Worm (Caenorhabditis elegans) whole organism, young adult: Measurements from ENCODE around the gene Y105C5B.8.
A peak's percentile ranks its signal among the peaks of the same experiment; 100 is the strongest.

ENCODE experiments used
- B0019.2 ChIP-seq: fragments of 200-800 bp; sonication (Bioruptor generic); conservative IDR thresholded peaks from 2 replicates; pipeline ENCODE4 v1.3.6; 2022; ENCODE audit warnings: missing genetic modification reagents, missing genetic modification characterization, missing compliant biosample characterization
- B0336.3 ChIP-seq: fragments of 200-800 bp; sonication (Bioruptor generic); IDR thresholded peaks from 2 replicates; pipeline ENCODE4 v1.3.6; 2022; ENCODE audit warnings: missing genetic modification characterization, missing compliant biosample characterization
- C06A6.2 ChIP-seq: fragments of 200-800 bp; sonication (Bioruptor generic); conservative IDR thresholded peaks from 2 replicates; pipeline ENCODE4 v1.3.6; 2022; ENCODE audit warnings: missing genetic modification characterization, missing compliant biosample characterization
- D2030.7 ChIP-seq: fragments of 200-800 bp; sonication (Bioruptor generic); IDR thresholded peaks from 2 replicates; pipeline ENCODE4 v1.3.6; 2022; ENCODE audit warnings: missing genetic modification reagents, missing genetic modification characterization, missing compliant biosample characterization
- F33H1.4 ChIP-seq: fragments of 200-800 bp; sonication (Bioruptor generic); IDR thresholded peaks from 2 replicates; pipeline ENCODE4 v1.3.6; 2022; ENCODE audit warnings: missing genetic modification reagents, missing genetic modification characterization, missing compliant biosample characterization
- F55B11.4 ChIP-seq: sonication (generic microtip); optimal IDR thresholded peaks from 2 replicates; lab custom pipeline; 2016; ENCODE audit warnings: missing compliant biosample characterization, missing genetic modification characterization, borderline replicate concordance; ENCODE audit not compliant: insufficient read depth
- F57A8.1 ChIP-seq: fragments of 200-800 bp; sonication (Bioruptor generic); optimal IDR thresholded peaks from 2 replicates; lab custom pipeline; 2018; ENCODE audit warnings: mild to moderate bottlenecking, missing genetic modification characterization, moderate library complexity, missing compliant biosample characterization
- K12H6.12 ChIP-seq: fragments of 200-800 bp; sonication (Bioruptor generic); optimal IDR thresholded peaks from 2 replicates; lab custom pipeline; 2018; ENCODE audit warnings: mild to moderate bottlenecking, missing genetic modification characterization, missing compliant biosample characterization
- Y56A3A.18 ChIP-seq: fragments of 200-800 bp; sonication (Bioruptor generic); IDR thresholded peaks from 2 replicates; pipeline ENCODE4 v1.3.6; 2022; ENCODE audit warnings: missing genetic modification reagents, missing genetic modification characterization, missing compliant biosample characterization
- Y95B8A.8 ChIP-seq: fragments of 200-800 bp; sonication (Bioruptor generic); IDR thresholded peaks from 2 replicates; pipeline ENCODE4 v1.3.6; 2022; ENCODE audit warnings: missing genetic modification reagents, missing genetic modification characterization, missing compliant biosample characterization
- ZK185.1 ChIP-seq: sonication (generic microtip); optimal IDR thresholded peaks from 2 replicates; lab custom pipeline; 2016; ENCODE audit warnings: mild to moderate bottlenecking, missing genetic modification characterization, missing compliant biosample characterization; ENCODE audit not compliant: poor library complexity, severe bottlenecking
- attf-3 ChIP-seq: fragments of 200-800 bp; sonication (Bioruptor generic); conservative IDR thresholded peaks from 2 replicates; pipeline ENCODE4 v1.3.6; 2022; ENCODE audit warnings: missing genetic modification reagents, missing genetic modification characterization, missing compliant biosample characterization
- attf-5 ChIP-seq: fragments of 200-800 bp; sonication (Bioruptor generic); optimal IDR thresholded peaks from 2 replicates; lab custom pipeline; 2018; ENCODE audit warnings: mild to moderate bottlenecking, missing genetic modification characterization, missing compliant biosample characterization
- ccch-3 ChIP-seq: fragments of 200-800 bp; sonication (Bioruptor generic); optimal IDR thresholded peaks from 2 replicates; lab custom pipeline; 2018; ENCODE audit warnings: mild to moderate bottlenecking, missing genetic modification characterization, missing compliant biosample characterization
- ceh-100 ChIP-seq: fragments of 200-800 bp; sonication (Bioruptor generic); IDR thresholded peaks from 2 replicates; pipeline ENCODE4 v1.3.6; 2022; ENCODE audit warnings: missing genetic modification reagents, missing genetic modification characterization, missing compliant biosample characterization
- ceh-27 ChIP-seq: fragments of 200-800 bp; sonication (Bioruptor generic); optimal IDR thresholded peaks from 2 replicates; lab custom pipeline; 2018; ENCODE audit warnings: mild to moderate bottlenecking, missing genetic modification characterization, moderate library complexity, missing compliant biosample characterization
- ceh-58 ChIP-seq: fragments of 200-800 bp; sonication (Bioruptor generic); IDR thresholded peaks from 2 replicates; pipeline ENCODE4 v1.3.6; 2022; ENCODE audit warnings: missing genetic modification characterization, missing compliant biosample characterization
- ceh-79 ChIP-seq: sonication (generic microtip); optimal IDR thresholded peaks from 2 replicates; lab custom pipeline; 2017; ENCODE audit warnings: mild to moderate bottlenecking, missing genetic modification characterization, missing compliant biosample characterization
- chd-7 ChIP-seq: sonication (generic microtip); optimal IDR thresholded peaks from 2 replicates; lab custom pipeline; 2016; ENCODE audit warnings: mild to moderate bottlenecking, missing genetic modification characterization, moderate library complexity, missing compliant biosample characterization
- dox-1 ChIP-seq: fragments of 200-800 bp; sonication (Bioruptor generic); IDR thresholded peaks from 2 replicates; pipeline ENCODE4 v1.3.6; 2022; ENCODE audit warnings: missing genetic modification reagents, missing genetic modification characterization, missing compliant biosample characterization
- dpff-1 ChIP-seq: sonication (generic microtip); optimal IDR thresholded peaks from 2 replicates; lab custom pipeline; 2017; ENCODE audit warnings: mild to moderate bottlenecking, missing genetic modification characterization, missing compliant biosample characterization
- dpl-1 ChIP-seq: fragments of 150-350 bp; optimal IDR thresholded peaks from 2 replicates; lab custom pipeline; 2014; ENCODE audit warnings: missing biosample characterization, missing genetic modification reagents, missing genetic modification characterization
- egl-18 ChIP-seq: fragments of 200-800 bp; sonication (Bioruptor generic); IDR thresholded peaks from 2 replicates; pipeline ENCODE4 v1.3.6; 2022; ENCODE audit warnings: missing genetic modification reagents, missing genetic modification characterization, missing compliant biosample characterization
- gei-17 ChIP-seq: fragments of 200-800 bp; sonication (Bioruptor generic); optimal IDR thresholded peaks from 2 replicates; lab custom pipeline; 2018; ENCODE audit warnings: mild to moderate bottlenecking, missing genetic modification characterization, missing compliant biosample characterization
- him-1 ChIP-seq: sonication (generic microtip); optimal IDR thresholded peaks from 2 replicates; lab custom pipeline; 2016; ENCODE audit warnings: missing genotype, missing genetic modification reagents, missing genetic modification characterization, missing compliant biosample characterization
- hlh-12 ChIP-seq: sonication (generic microtip); optimal IDR thresholded peaks from 2 replicates; lab custom pipeline; 2016; ENCODE audit warnings: missing genetic modification characterization, missing compliant biosample characterization
- hrde-1 ChIP-seq: sonication (generic microtip); optimal IDR thresholded peaks from 2 replicates; lab custom pipeline; 2016; ENCODE audit warnings: missing genetic modification characterization, mild to moderate bottlenecking, missing compliant biosample characterization, moderate library complexity, missing genotype, missing genetic modification reagents, borderline replicate concordance
- lag-1 ChIP-seq: fragments of 200-800 bp; sonication (Bioruptor generic); IDR thresholded peaks from 2 replicates; pipeline ENCODE4 v1.3.6; 2022; ENCODE audit warnings: missing genetic modification reagents, missing genetic modification characterization, missing compliant biosample characterization
- let-526 ChIP-seq: fragments of 200-800 bp; sonication (Bioruptor generic); IDR thresholded peaks from 2 replicates; pipeline ENCODE4 v1.3.6; 2022; ENCODE audit warnings: missing genetic modification reagents, missing genetic modification characterization, missing compliant biosample characterization
- lin-26 ChIP-seq: fragments of 200-800 bp; sonication (Bioruptor generic); IDR thresholded peaks from 2 replicates; pipeline ENCODE4 v1.3.6; 2022; ENCODE audit warnings: missing genetic modification reagents, missing genetic modification characterization, missing compliant biosample characterization
- lin-40 ChIP-seq: sonication (generic microtip); optimal IDR thresholded peaks from 2 replicates; lab custom pipeline; 2016; ENCODE audit warnings: missing genetic modification characterization, mild to moderate bottlenecking, missing compliant biosample characterization, missing genotype, missing genetic modification reagents
- lin-54 ChIP-seq: fragments of 200-800 bp; sonication (Bioruptor generic); optimal IDR thresholded peaks from 2 replicates; lab custom pipeline; 2018; ENCODE audit warnings: mild to moderate bottlenecking, missing genetic modification characterization, missing compliant biosample characterization
- lir-1 ChIP-seq: fragments of 200-800 bp; sonication (Bioruptor generic); conservative IDR thresholded peaks from 2 replicates; pipeline ENCODE4 v1.3.6; 2022; ENCODE audit warnings: missing genetic modification reagents, missing genetic modification characterization, missing compliant biosample characterization
- madf-10 ChIP-seq: sonication (generic microtip); optimal IDR thresholded peaks from 2 replicates; lab custom pipeline; 2016; ENCODE audit warnings: mild to moderate bottlenecking, missing genetic modification characterization, missing compliant biosample characterization
- mel-28 ChIP-seq: sonication (generic microtip); optimal IDR thresholded peaks from 2 replicates; lab custom pipeline; 2016; ENCODE audit warnings: borderline replicate concordance, mild to moderate bottlenecking, missing genetic modification characterization, missing compliant biosample characterization
- mes-4 ChIP-seq: sonication (generic microtip); optimal IDR thresholded peaks from 2 replicates; lab custom pipeline; 2016; ENCODE audit warnings: missing genotype, missing genetic modification characterization, missing compliant biosample characterization
- nhr-179 ChIP-seq: sonication (generic microtip); optimal IDR thresholded peaks from 2 replicates; lab custom pipeline; 2016; ENCODE audit warnings: mild to moderate bottlenecking, missing genetic modification characterization, missing compliant biosample characterization
- pbrm-1 ChIP-seq: fragments of 200-800 bp; sonication (Bioruptor generic); IDR thresholded peaks from 2 replicates; pipeline ENCODE4 v1.3.6; 2022; ENCODE audit warnings: missing genetic modification reagents, missing genetic modification characterization, missing compliant biosample characterization
- rpc-1 ChIP-seq, 2 experiments: fragments of 150-350 bp in 1 of 2; sonication (generic microtip) in 1 of 2; optimal IDR thresholded peaks; 2 replicates each; lab custom pipeline; 2014 to 2018; ENCODE audit warnings: missing biosample characterization in 1 of 2, missing genetic modification characterization in 1 of 2, missing genetic modification reagents in 1 of 2, missing genotype in 1 of 2
- sdz-38 ChIP-seq: sonication (generic microtip); optimal IDR thresholded peaks from 2 replicates; lab custom pipeline; 2016; ENCODE audit warnings: missing genotype, missing genetic modification characterization, missing compliant biosample characterization
- snpc-4 ChIP-seq, 5 experiments: fragments of 150-350 bp in 1 of 5; sonication (generic microtip) in 4 of 5; optimal IDR thresholded peaks; 2 replicates each; lab custom pipeline; 2014 to 2018; ENCODE audit warnings: missing genetic modification characterization in 5 of 5, missing biosample characterization in 3 of 5, antibody characterized with exemption in 2 of 5, mild to moderate bottlenecking in 2 of 5, missing compliant biosample characterization in 2 of 5, missing genotype in 2 of 5, moderate library complexity in 2 of 5, missing genetic modification reagents in 1 of 5
- unc-62 ChIP-seq: fragments of 150-350 bp; optimal IDR thresholded peaks from 2 replicates; lab custom pipeline; 2014; ENCODE audit warnings: missing biosample characterization, missing genetic modification reagents, missing genetic modification characterization
- zfh-2 ChIP-seq: fragments of 200-800 bp; sonication (Bioruptor generic); conservative IDR thresholded peaks from 2 replicates; pipeline ENCODE4 v1.3.6; 2022; ENCODE audit warnings: missing genetic modification reagents, missing genetic modification characterization, missing compliant biosample characterization
- zim-3 ChIP-seq: sonication (generic microtip); optimal IDR thresholded peaks from 2 replicates; lab custom pipeline; 2017; ENCODE audit warnings: mild to moderate bottlenecking, missing genetic modification characterization, moderate library complexity, missing compliant biosample characterization
- ztf-18 ChIP-seq: sonication (generic microtip); optimal IDR thresholded peaks from 2 replicates; lab custom pipeline; 2016; ENCODE audit warnings: missing genotype, mild to moderate bottlenecking, missing genetic modification characterization, missing compliant biosample characterization
- ztf-25 ChIP-seq: fragments of 200-800 bp; sonication (Bioruptor generic); IDR thresholded peaks from 2 replicates; pipeline ENCODE4 v1.3.6; 2022; ENCODE audit warnings: missing genetic modification reagents, missing genetic modification characterization, missing compliant biosample characterization
- ztf-26 ChIP-seq: sonication (generic microtip); optimal IDR thresholded peaks from 2 replicates; lab custom pipeline; 2017; ENCODE audit warnings: missing genetic modification characterization, missing compliant biosample characterization
- ztf-28 ChIP-seq: fragments of 200-800 bp; sonication (Bioruptor generic); IDR thresholded peaks from 2 replicates; pipeline ENCODE4 v1.3.6; 2022; ENCODE audit warnings: missing genetic modification reagents, missing genetic modification characterization, missing compliant biosample characterization

Y105C5B.8 gene

DNA sequence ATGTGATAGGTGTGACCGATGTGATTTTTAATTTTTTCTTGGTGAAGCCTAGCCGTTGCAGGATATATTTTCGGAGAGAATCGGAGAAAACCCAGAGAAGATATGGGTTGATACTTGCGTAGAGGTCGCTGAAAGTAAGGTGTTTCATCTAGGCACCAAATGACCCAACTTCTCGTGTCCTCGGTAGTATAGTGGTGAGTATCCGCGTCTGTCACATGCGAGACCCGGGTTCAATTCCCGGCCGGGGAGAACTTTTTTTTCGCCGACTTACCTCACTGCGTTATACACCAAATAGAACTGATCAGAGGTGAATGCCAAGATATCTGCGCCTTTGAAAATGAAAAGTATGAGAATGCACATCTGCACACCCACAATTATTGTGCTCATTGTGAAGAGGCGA, 5.2 kb upstream of the Y105C5B.8 start (continued):
- TF ChIP-seq Y56A3A.18 (GFP tag; lab: Robert Waterston, UW), result no peak
- no peak for TF ChIP-seq F33H1.4 (GFP tag; lab: Robert Waterston, UW)
- 0 out of 2 replicates have a peak, but pooled peaks have one; percentile 60 for TF ChIP-seq ztf-25 (GFP tag; lab: Robert Waterston, UW)
- TF ChIP-seq pbrm-1, result peak; percentile 64
- peak; percentile 82 for TF ChIP-seq ztf-18 (tag; lab: Kevin White, UChicago)
- no peak for TF ChIP-seq attf-3 (GFP tag; lab: Robert Waterston, UW)
- TF ChIP-seq ZK185.1 (tag; lab: Kevin White, UChicago), result peak; percentile 76
- no peak; the same call in 1 of the 2 replicates for TF ChIP-seq zfh-2 (GFP tag; lab: Robert Waterston, UW)
- peak; percentile 50 for TF ChIP-seq D2030.7
- TF ChIP-seq lin-40 (tag; lab: Kevin White, UChicago), result peak; percentile 24
- no peak for TF ChIP-seq F55B11.4 (tag; lab: Kevin White, UChicago)
- no peak for TF ChIP-seq dpff-1 (tag; lab: Kevin White, UChicago)
- TF ChIP-seq madf-10 (tag; lab: Kevin White, UChicago), result peak; percentile 48
- peak; percentile 7 for TF ChIP-seq him-1 (tag; lab: Kevin White, UChicago)
- TF ChIP-seq lin-54, result peak; percentile 37
- TF ChIP-seq hlh-12 (tag; lab: Kevin White, UChicago), result no peak
- peak; percentile 78 for TF ChIP-seq rpc-1 (optimal IDR thresholded peaks at IDR 0.05; lab: Kevin White, UChicago)
- peak; percentile 78 for TF ChIP-seq rpc-1 (tag; optimal IDR thresholded peaks at IDR 0.05; lab: Kevin White, UChicago)
- no peak for TF ChIP-seq B0336.3 (GFP tag; lab: Robert Waterston, UW)
- TF ChIP-seq mel-28, result no peak
- TF ChIP-seq nhr-179 (tag; lab: Kevin White, UChicago), result no peak
- TF ChIP-seq mes-4 (tag; lab: Kevin White, UChicago), result peak; percentile 69
- TF ChIP-seq K12H6.12 (tag; lab: Kevin White, UChicago), result no peak
- TF ChIP-seq dpl-1 (GFP tag; lab: Kevin White, UChicago), result no peak
- no peak for TF ChIP-seq lag-1
- peak; percentile 87 for TF ChIP-seq snpc-4 (GFP tag; optimal IDR thresholded peaks at IDR 0.05; lab: Kevin White, UChicago)
- peak; percentile 51 to 96 (median 92) for TF ChIP-seq snpc-4 (tag; optimal IDR thresholded peaks at IDR 0.05; lab: Kevin White, UChicago)
- TF ChIP-seq ceh-58, result no peak
- no peak for TF ChIP-seq lir-1 (GFP tag; lab: Robert Waterston, UW)
- TF ChIP-seq chd-7 (tag; lab: Kevin White, UChicago), result peak; percentile 74
- no peak for TF ChIP-seq unc-62 (GFP tag; lab: Kevin White, UChicago)
- peak; percentile 51 for TF ChIP-seq attf-5 (GFP tag; lab: Kevin White, UChicago)
- TF ChIP-seq gei-17 (GFP tag; lab: Kevin White, UChicago), result no peak
- no peak for TF ChIP-seq F57A8.1 (GFP tag; lab: Kevin White, UChicago)
- TF ChIP-seq ztf-28 (GFP tag; lab: Robert Waterston, UW), result peak; percentile 77; the same call in 1 of the 2 replicates
- TF ChIP-seq lin-26 (GFP tag; lab: Robert Waterston, UW), result peak; percentile 93
- TF ChIP-seq ceh-100 (GFP tag; lab: Robert Waterston, UW), result no peak
- no peak for TF ChIP-seq hrde-1 (tag; lab: Kevin White, UChicago)
- TF ChIP-seq sdz-38 (tag; lab: Kevin White, UChicago), result no peak
- no peak for TF ChIP-seq B0019.2 (GFP tag; lab: Robert Waterston, UW)
- TF ChIP-seq ztf-26 (tag; lab: Kevin White, UChicago), result no peak
- peak; percentile 76 for TF ChIP-seq let-526 (GFP tag; lab: Robert Waterston, UW)
- 0 out of 2 replicates have a peak, but pooled peaks have one; percentile 44 for TF ChIP-seq egl-18 (GFP tag; lab: Robert Waterston, UW)
- TF ChIP-seq C06A6.2, result no peak
- TF ChIP-seq ceh-27 (GFP tag; lab: Kevin White, UChicago), result peak; percentile 31
- 0 out of 2 replicates have a peak, but pooled peaks have one; percentile 43 for TF ChIP-seq Y95B8A.8 (GFP tag; lab: Robert Waterston, UW)
- peak; percentile 74 for TF ChIP-seq dox-1 (GFP tag; lab: Robert Waterston, UW)
- TF ChIP-seq zim-3, result peak; percentile 84
- TF ChIP-seq ceh-79, result no peak
- peak; percentile 34 for TF ChIP-seq ccch-3 (GFP tag; lab: Kevin White, UChicago)
